Worm (Caenorhabditis elegans) whole organism, late embryonic: ENCODE data around the gene col-33.

Experiments
- C08G9.2 ChIP-seq: sonication (generic microtip); optimal IDR thresholded peaks from 2 replicates; lab custom pipeline; 2016; ENCODE audit warnings: mild to moderate bottlenecking, missing genetic modification characterization, moderate library complexity, missing compliant biosample characterization
- F13H6.1 ChIP-seq: sonication (generic microtip); optimal IDR thresholded peaks from 2 replicates; lab custom pipeline; 2016; ENCODE audit warnings: missing genetic modification characterization, missing compliant biosample characterization
- K09A11.1 ChIP-seq: sonication (generic microtip); optimal IDR thresholded peaks from 2 replicates; lab custom pipeline; 2017; ENCODE audit warnings: antibody characterized with exemption, mild to moderate bottlenecking, missing genetic modification characterization, missing compliant biosample characterization; ENCODE audit not compliant: insufficient read depth
- T23F11.4 ChIP-seq: fragments of 200-800 bp; sonication (Bioruptor generic); optimal IDR thresholded peaks from 2 replicates; lab custom pipeline; 2018; ENCODE audit warnings: mild to moderate bottlenecking, missing genetic modification characterization, missing compliant biosample characterization
- ahr-1 ChIP-seq: sonication (generic microtip); optimal IDR thresholded peaks from 2 replicates; lab custom pipeline; 2016; ENCODE audit warnings: missing genetic modification characterization, missing compliant biosample characterization
- ama-1 ChIP-seq: fragments of 150-350 bp; optimal IDR thresholded peaks from 2 replicates; lab custom pipeline; 2014
- ceh-18 ChIP-seq: sonication (generic microtip); optimal IDR thresholded peaks from 2 replicates; lab custom pipeline; 2016; ENCODE audit warnings: missing genetic modification characterization, missing compliant biosample characterization
- ceh-2 ChIP-seq: sonication (generic microtip); optimal IDR thresholded peaks from 2 replicates; lab custom pipeline; 2016; ENCODE audit warnings: missing genotype, missing genetic modification characterization, missing compliant biosample characterization
- ceh-22 ChIP-seq: sonication (generic microtip); optimal IDR thresholded peaks from 2 replicates; lab custom pipeline; 2017; ENCODE audit warnings: missing biosample characterization, missing genetic modification characterization
- ceh-30 ChIP-seq: fragments of 150-350 bp; optimal IDR thresholded peaks from 2 replicates; lab custom pipeline; 2014; ENCODE audit warnings: missing biosample characterization, missing genetic modification characterization
- ceh-31 ChIP-seq: sonication (generic microtip); optimal IDR thresholded peaks from 2 replicates; lab custom pipeline; 2016; ENCODE audit warnings: missing genetic modification characterization, missing compliant biosample characterization
- ceh-34 ChIP-seq: sonication (generic microtip); optimal IDR thresholded peaks from 2 replicates; lab custom pipeline; 2016; ENCODE audit warnings: mild to moderate bottlenecking, missing genetic modification characterization, missing compliant biosample characterization
- ceh-45 ChIP-seq: fragments of 200-800 bp; sonication (Bioruptor generic); IDR thresholded peaks from 2 replicates; pipeline ENCODE4 v1.3.6; 2022; ENCODE audit warnings: missing genetic modification reagents, missing genetic modification characterization, missing compliant biosample characterization
- ceh-48 ChIP-seq: sonication (generic microtip); optimal IDR thresholded peaks from 2 replicates; lab custom pipeline; 2016; ENCODE audit warnings: missing genetic modification characterization, inconsistent platforms, missing compliant biosample characterization
- ceh-9 ChIP-seq: sonication (generic microtip); optimal IDR thresholded peaks from 2 replicates; lab custom pipeline; 2016; ENCODE audit warnings: mild to moderate bottlenecking, missing genetic modification characterization, inconsistent platforms, missing compliant biosample characterization
- dmd-4 ChIP-seq: sonication (generic microtip); optimal IDR thresholded peaks from 2 replicates; lab custom pipeline; 2016; ENCODE audit warnings: borderline replicate concordance, missing genetic modification characterization, missing compliant biosample characterization
- dve-1 ChIP-seq: sonication (generic microtip); optimal IDR thresholded peaks from 2 replicates; lab custom pipeline; 2017; ENCODE audit warnings: antibody characterized with exemption, mild to moderate bottlenecking, missing genetic modification characterization, missing compliant biosample characterization
- elt-2 ChIP-seq: sonication (generic microtip); optimal IDR thresholded peaks from 2 replicates; lab custom pipeline; 2016; ENCODE audit warnings: missing genetic modification reagents, missing genetic modification characterization, missing compliant biosample characterization
- elt-4 ChIP-seq: sonication (generic microtip); optimal IDR thresholded peaks from 2 replicates; lab custom pipeline; 2016; ENCODE audit warnings: missing genetic modification characterization, missing compliant biosample characterization
- ets-4 ChIP-seq: sonication (generic microtip); optimal IDR thresholded peaks from 2 replicates; lab custom pipeline; 2016; ENCODE audit warnings: missing genetic modification characterization, missing compliant biosample characterization
- eyg-1 ChIP-seq: sonication (generic microtip); optimal IDR thresholded peaks from 2 replicates; lab custom pipeline; 2016; ENCODE audit warnings: missing genotype, missing genetic modification characterization, missing compliant biosample characterization
- fax-1 ChIP-seq: sonication (generic microtip); optimal IDR thresholded peaks from 2 replicates; lab custom pipeline; 2016; ENCODE audit warnings: missing genotype, missing genetic modification characterization, missing compliant biosample characterization
- fkh-10 ChIP-seq: fragments of 150-350 bp; optimal IDR thresholded peaks from 2 replicates; lab custom pipeline; 2014; ENCODE audit warnings: missing biosample characterization, missing genetic modification reagents, missing genetic modification characterization
- fkh-6 ChIP-seq: sonication (generic microtip); optimal IDR thresholded peaks from 2 replicates; lab custom pipeline; 2016; ENCODE audit warnings: missing genetic modification characterization, missing compliant biosample characterization
- hlh-30 ChIP-seq: sonication (generic microtip); optimal IDR thresholded peaks from 2 replicates; lab custom pipeline; 2017; ENCODE audit warnings: antibody characterized with exemption, missing genetic modification characterization, missing compliant biosample characterization; ENCODE audit not compliant: insufficient read depth
- hlh-6 ChIP-seq: sonication (generic microtip); optimal IDR thresholded peaks from 2 replicates; lab custom pipeline; 2016; ENCODE audit warnings: missing genotype, missing genetic modification characterization, missing compliant biosample characterization
- hlh-8 ChIP-seq: sonication (generic microtip); optimal IDR thresholded peaks from 2 replicates; lab custom pipeline; 2016; ENCODE audit warnings: missing genotype, missing genetic modification characterization, missing compliant biosample characterization
- lim-6 ChIP-seq: sonication (generic microtip); optimal IDR thresholded peaks from 2 replicates; lab custom pipeline; 2016; ENCODE audit warnings: missing genetic modification characterization, missing compliant biosample characterization
- nfya-1 ChIP-seq: sonication (generic microtip); optimal IDR thresholded peaks from 2 replicates; lab custom pipeline; 2017; ENCODE audit warnings: missing genetic modification characterization, mild to moderate bottlenecking, missing compliant biosample characterization, antibody characterized with exemption, moderate library complexity
- nhr-11 ChIP-seq: fragments of 150-350 bp; optimal IDR thresholded peaks from 2 replicates; lab custom pipeline; 2014; ENCODE audit warnings: missing biosample characterization, missing genetic modification characterization
- npax-4 ChIP-seq: sonication (generic microtip); optimal IDR thresholded peaks from 2 replicates; lab custom pipeline; 2016; ENCODE audit warnings: missing genetic modification characterization, missing compliant biosample characterization
- odd-2 ChIP-seq: sonication (generic microtip); optimal IDR thresholded peaks from 2 replicates; lab custom pipeline; 2017; ENCODE audit warnings: antibody characterized with exemption, mild to moderate bottlenecking, missing genetic modification characterization, missing compliant biosample characterization
- pag-3 ChIP-seq: sonication (generic microtip); optimal IDR thresholded peaks from 2 replicates; lab custom pipeline; 2016; ENCODE audit warnings: missing compliant biosample characterization, missing genetic modification characterization, borderline replicate concordance
- pha-4 ChIP-seq: fragments of 150-350 bp; optimal IDR thresholded peaks from 2 replicates; lab custom pipeline; 2018; ENCODE audit warnings: missing biosample characterization, missing genetic modification reagents, missing genetic modification characterization
- pqm-1 ChIP-seq: sonication (generic microtip); optimal IDR thresholded peaks from 2 replicates; lab custom pipeline; 2016; ENCODE audit warnings: missing genetic modification characterization, missing compliant biosample characterization
- ref-2 ChIP-seq: sonication (generic microtip); optimal IDR thresholded peaks from 2 replicates; lab custom pipeline; 2016; ENCODE audit warnings: missing genetic modification characterization, missing compliant biosample characterization
- sdc-2 ChIP-seq: sonication (generic microtip); optimal IDR thresholded peaks from 2 replicates; lab custom pipeline; 2016; ENCODE audit warnings: missing genotype, missing genetic modification characterization, missing compliant biosample characterization
- sox-4 ChIP-seq: sonication (generic microtip); optimal IDR thresholded peaks from 2 replicates; lab custom pipeline; 2017; ENCODE audit warnings: mild to moderate bottlenecking, missing genetic modification characterization, inconsistent platforms, missing compliant biosample characterization
- syd-9 ChIP-seq: sonication (generic microtip); optimal IDR thresholded peaks from 2 replicates; lab custom pipeline; 2016; ENCODE audit warnings: mild to moderate bottlenecking, missing genetic modification characterization, moderate library complexity, missing compliant biosample characterization
- tbx-2 ChIP-seq: sonication (generic microtip); optimal IDR thresholded peaks from 2 replicates; lab custom pipeline; 2016; ENCODE audit warnings: missing genetic modification characterization, missing compliant biosample characterization
- ttx-3 ChIP-seq: sonication (generic microtip); optimal IDR thresholded peaks from 2 replicates; lab custom pipeline; 2016; ENCODE audit warnings: missing genetic modification reagents, missing genetic modification characterization, missing compliant biosample characterization
- unc-42 ChIP-seq: sonication (generic microtip); optimal IDR thresholded peaks from 2 replicates; lab custom pipeline; 2016; ENCODE audit warnings: missing genotype, missing genetic modification characterization, missing compliant biosample characterization
- unc-55 ChIP-seq: sonication (generic microtip); optimal IDR thresholded peaks from 2 replicates; lab custom pipeline; 2017; ENCODE audit warnings: missing biosample characterization, missing genetic modification reagents, missing genetic modification characterization
- unc-86 ChIP-seq: sonication (generic microtip); optimal IDR thresholded peaks from 2 replicates; lab custom pipeline; 2016; ENCODE audit warnings: missing genetic modification characterization, missing compliant biosample characterization
- ztf-16 ChIP-seq: sonication (generic microtip); optimal IDR thresholded peaks from 2 replicates; lab custom pipeline; 2017; ENCODE audit warnings: missing genetic modification characterization, missing compliant biosample characterization

Gene col-33

DNA sequence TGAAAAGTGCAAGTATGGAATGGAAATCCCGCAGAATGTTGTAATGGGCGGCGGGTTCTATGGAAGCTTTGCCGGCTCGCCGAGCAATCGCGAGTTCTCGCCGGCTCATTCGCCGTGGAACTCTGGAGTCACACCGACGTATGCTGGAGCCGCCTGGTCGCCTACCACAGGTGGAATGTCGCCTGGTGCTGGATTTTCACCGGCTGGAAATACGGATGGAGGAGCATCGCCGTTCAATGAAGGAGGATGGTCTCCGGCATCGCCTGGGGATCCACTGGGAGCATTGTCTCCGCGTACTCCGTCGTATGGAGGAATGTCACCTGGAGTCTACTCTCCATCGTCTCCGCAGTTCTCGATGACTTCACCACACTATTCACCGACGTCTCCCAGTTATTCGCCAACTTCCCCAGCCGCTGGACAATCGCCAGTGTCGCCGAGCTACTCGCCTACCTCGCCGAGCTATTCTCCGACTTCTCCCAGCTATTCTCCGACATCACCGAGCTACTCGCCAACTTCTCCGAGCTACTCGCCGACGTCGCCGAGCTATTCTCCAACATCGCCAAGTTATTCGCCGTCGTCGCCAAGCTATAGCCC lies 8.0 kb upstream of the col-33 start:
- no peak for TF ChIP-seq pqm-1 (tag; lab: Kevin White, UChicago)
- TF ChIP-seq elt-2: no peak
- TF ChIP-seq odd-2: no peak
- no peak for TF ChIP-seq nhr-11
- TF ChIP-seq ceh-22 (tag; lab: Kevin White, UChicago): no peak
- TF ChIP-seq ets-4 (tag; lab: Kevin White, UChicago): no peak
- no peak for TF ChIP-seq fax-1
- TF ChIP-seq npax-4: no peak
- TF ChIP-seq ceh-30 (tag; lab: Kevin White, UChicago): no peak
- no peak for TF ChIP-seq sdc-2
- TF ChIP-seq ref-2: no peak
- no peak for TF ChIP-seq ceh-31 (tag; lab: Kevin White, UChicago)
- no peak for TF ChIP-seq fkh-10 (GFP tag; lab: Kevin White, UChicago)
- TF ChIP-seq ztf-16: no peak
- no peak for TF ChIP-seq fkh-6 (tag; lab: Kevin White, UChicago)
- TF ChIP-seq ttx-3 (tag; lab: Kevin White, UChicago): no peak
- no peak for TF ChIP-seq ceh-48
- TF ChIP-seq K09A11.1 (tag; lab: Kevin White, UChicago): no peak
- no peak for TF ChIP-seq ceh-45 (GFP tag; lab: Robert Waterston, UW)

DNA sequence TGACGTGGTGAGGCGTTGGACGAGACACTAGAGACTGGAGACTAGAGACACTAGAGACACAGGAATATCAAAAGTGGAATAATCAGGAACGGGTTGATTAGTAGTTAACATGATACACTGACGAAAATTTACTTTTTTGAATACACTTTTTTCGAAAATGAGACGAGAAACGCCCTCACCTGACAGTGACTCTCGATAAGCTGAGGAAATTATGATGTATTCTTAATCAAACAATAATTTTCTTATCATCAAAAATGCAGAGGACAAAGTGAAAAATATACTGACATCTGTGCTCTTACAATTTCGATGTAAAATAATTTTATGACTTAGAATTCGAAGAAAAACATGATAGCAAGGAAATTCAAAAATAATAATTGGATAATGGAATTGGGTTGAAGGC lies 3.7 kb upstream of the col-33 start:
- TF ChIP-seq hlh-30 (tag; lab: Kevin White, UChicago) (no peak), C08G9.2 (tag; lab: Kevin White, UChicago) (no peak), eyg-1 (tag; lab: Kevin White, UChicago) (no peak), K09A11.1 (tag; lab: Kevin White, UChicago) (no peak), dmd-4 (tag; lab: Kevin White, UChicago) (no peak), ceh-22 (tag; lab: Kevin White, UChicago) (no peak), lim-6 (tag; lab: Kevin White, UChicago) (no peak), F13H6.1 (no peak), T23F11.4 (no peak), fkh-6 (tag; lab: Kevin White, UChicago) (no peak), ceh-9 (tag; lab: Kevin White, UChicago) (no peak), ceh-18 (tag; lab: Kevin White, UChicago) (no peak), pha-4 (no peak), hlh-8 (no peak), pqm-1 (tag; lab: Kevin White, UChicago) (no peak), elt-4 (no peak)

DNA sequence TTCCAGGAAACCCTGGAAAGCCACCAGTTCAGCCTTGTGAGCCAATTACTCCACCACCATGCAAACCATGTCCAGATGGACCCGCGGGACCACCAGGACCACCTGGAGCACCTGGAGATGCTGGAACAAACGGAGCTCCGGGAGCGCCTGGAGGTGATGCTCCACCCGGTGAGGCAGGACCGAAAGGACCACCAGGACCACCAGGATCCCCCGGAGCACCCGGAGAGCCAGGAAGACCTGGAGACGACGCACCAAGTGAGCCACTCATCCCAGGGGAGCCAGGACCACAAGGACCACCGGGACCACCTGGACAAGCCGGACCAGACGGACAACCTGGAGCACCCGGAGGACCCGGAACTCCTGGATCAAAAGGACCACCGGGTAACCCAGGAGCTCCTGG lies 1.6 kb downstream of the col-33 start:
- no peak for TF ChIP-seq sox-4
- no peak for TF ChIP-seq ceh-48
- no peak for TF ChIP-seq fax-1
- no peak for TF ChIP-seq syd-9 (tag; lab: Kevin White, UChicago)
- TF ChIP-seq tbx-2 (tag; lab: Kevin White, UChicago): peak; percentile 6
- peak; percentile 63 for TF ChIP-seq hlh-6 (tag; lab: Kevin White, UChicago)
- TF ChIP-seq elt-4: peak; percentile 15
- peak; percentile 54 for TF ChIP-seq C08G9.2 (tag; lab: Kevin White, UChicago)
- TF ChIP-seq fkh-6 (tag; lab: Kevin White, UChicago): no peak
- TF ChIP-seq ref-2: no peak
- TF ChIP-seq ceh-18 (tag; lab: Kevin White, UChicago): no peak
- no peak for TF ChIP-seq nfya-1
- no peak for TF ChIP-seq unc-55 (GFP tag; lab: Kevin White, UChicago)
- no peak for TF ChIP-seq ceh-2 (tag; lab: Kevin White, UChicago)

DNA sequence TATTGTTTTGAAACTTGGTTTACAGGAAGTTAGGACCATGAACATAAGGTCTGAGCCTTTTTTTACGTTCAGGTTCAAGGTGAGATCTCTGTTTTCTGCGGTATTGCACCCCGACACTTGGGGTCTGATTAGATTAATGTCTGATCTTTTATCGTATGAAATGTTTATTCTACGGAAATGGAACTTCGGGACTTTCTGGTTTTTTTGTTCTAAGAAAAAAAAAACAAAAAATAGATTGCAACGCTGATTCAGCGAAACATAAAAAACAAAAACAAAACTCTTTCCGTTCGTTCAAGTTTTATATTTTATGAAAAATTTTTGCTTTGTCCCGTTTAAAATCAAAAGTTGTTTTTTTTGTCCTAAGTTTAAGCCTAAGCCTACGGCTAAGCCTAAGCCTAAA lies 2.1 kb downstream of the col-33 start, which contains the start of gene F36A4.5:
TSS of gene F36A4.5 (plus strand) at position 301 of the 400 bp plus-strand sequence.
- TF ChIP-seq nfya-1: no peak
- no peak for TF ChIP-seq ceh-9 (tag; lab: Kevin White, UChicago)
- TF ChIP-seq ceh-34 (tag; lab: Kevin White, UChicago): no peak
- no peak for TF ChIP-seq K09A11.1 (tag; lab: Kevin White, UChicago)
- TF ChIP-seq ahr-1: no peak
- no peak for TF ChIP-seq fax-1
- TF ChIP-seq pha-4: no peak
- TF ChIP-seq pag-3 (tag; lab: Kevin White, UChicago): no peak
- no peak for TF ChIP-seq ama-1 (lab: Kevin White, UChicago)
- no peak for TF ChIP-seq ets-4 (tag; lab: Kevin White, UChicago)
- TF ChIP-seq ref-2: no peak
- TF ChIP-seq sox-4: no peak
- no peak for TF ChIP-seq unc-86 (tag; lab: Kevin White, UChicago)
- TF ChIP-seq unc-42 (tag; lab: Kevin White, UChicago): no peak
- no peak for TF ChIP-seq ceh-2 (tag; lab: Kevin White, UChicago)
- TF ChIP-seq dve-1: no peak
- no peak for TF ChIP-seq T23F11.4
- TF ChIP-seq pqm-1 (tag; lab: Kevin White, UChicago): no peak
